Worm (Caenorhabditis elegans): Measurements from ENCODE around the gene cyc-2.2.

DNA sequence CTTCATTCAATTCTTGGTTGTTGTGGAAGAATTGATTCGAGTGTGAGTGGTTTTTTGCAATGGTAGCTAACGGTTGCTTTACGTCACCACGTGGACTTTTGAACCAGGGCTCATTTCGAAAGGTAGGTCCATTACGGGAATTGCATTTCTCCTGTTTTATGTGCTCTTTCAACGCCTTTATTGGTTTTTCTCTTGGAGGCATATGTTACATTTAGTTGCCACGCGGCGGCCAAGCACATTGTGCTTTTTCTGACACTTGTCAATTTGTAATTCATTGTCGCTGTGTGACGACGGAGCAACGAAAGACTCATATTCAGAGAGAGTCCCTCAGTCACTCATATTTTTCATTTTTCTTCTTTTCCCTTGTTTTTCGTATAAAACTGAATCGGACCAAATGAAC, 27.2 kb downstream of the cyc-2.2 start:
- TF ChIP-seq mec-3 (tag; optimal IDR thresholded peaks at IDR 0.05; ENCODE audit: borderline replicate concordance) (no peak), K02D7.2 (tag; optimal IDR thresholded peaks at IDR 0.05) (no peak), elt-2 (tag; optimal IDR thresholded peaks at IDR 0.05) (no peak), unc-86 (tag; optimal IDR thresholded peaks at IDR 0.05) (no peak), sox-4 (tag; optimal IDR thresholded peaks at IDR 0.05) (no peak)
